Fruit fly (Drosophila melanogaster) whole organism, prepupa: Measurements from ENCODE around the gene CG9674.

Experiments used
- Blimp-1 ChIP-seq: fragments of 200-800 bp; sonication (Bioruptor generic); optimal IDR thresholded peaks from 3 replicates; lab custom pipeline; 2017; ENCODE audit warnings: missing biosample characterization, missing genetic modification characterization, mild to moderate bottlenecking, moderate library complexity, missing genetic modification reagents
- CG10669 ChIP-seq: fragments of 200-800 bp; sonication (Bioruptor generic); optimal IDR thresholded peaks from 3 replicates; lab custom pipeline; 2018; ENCODE audit warnings: missing biosample characterization, mild to moderate bottlenecking, missing genetic modification characterization, moderate library complexity
- CG16779 ChIP-seq: fragments of 200-800 bp; sonication (Bioruptor generic); optimal IDR thresholded peaks from 3 replicates; lab custom pipeline; 2017; ENCODE audit warnings: missing biosample characterization, mild to moderate bottlenecking, missing genetic modification characterization
- CG3032 ChIP-seq: fragments of 200-800 bp; optimal IDR thresholded peaks from 2 replicates; lab custom pipeline; 2019; ENCODE audit warnings: missing biosample characterization, mild to moderate bottlenecking, missing genetic modification characterization, moderate library complexity
- CG34406 ChIP-seq: fragments of 200-800 bp; sonication (Bioruptor generic); optimal IDR thresholded peaks from 3 replicates; lab custom pipeline; 2016; ENCODE audit warnings: missing biosample characterization, missing genetic modification characterization
- Eip78C ChIP-seq: fragments of 200-800 bp; sonication (Bioruptor generic); peaks from one replicate; lab custom pipeline; 2016; ENCODE audit warnings: missing biosample characterization, missing genetic modification characterization
- Eip93F ChIP-seq: fragments of 200-800 bp; sonication (Bioruptor generic); optimal IDR thresholded peaks from 2 replicates; lab custom pipeline; 2016; ENCODE audit warnings: missing biosample characterization, mild to moderate bottlenecking, missing genetic modification characterization
- OdsH ChIP-seq: fragments of 200-800 bp; sonication (Bioruptor generic); optimal IDR thresholded peaks from 3 replicates; lab custom pipeline; 2016; ENCODE audit warnings: missing biosample characterization, missing genetic modification characterization
- Sox102F ChIP-seq: fragments of 200-800 bp; sonication (Bioruptor generic); optimal IDR thresholded peaks from 2 replicates; lab custom pipeline; 2016; ENCODE audit warnings: missing biosample characterization, mild to moderate bottlenecking, missing genetic modification characterization
- topi ChIP-seq: fragments of 200-800 bp; sonication (Bioruptor generic); optimal IDR thresholded peaks from 3 replicates; lab custom pipeline; 2016; ENCODE audit warnings: missing biosample characterization, missing genetic modification characterization

DNA sequence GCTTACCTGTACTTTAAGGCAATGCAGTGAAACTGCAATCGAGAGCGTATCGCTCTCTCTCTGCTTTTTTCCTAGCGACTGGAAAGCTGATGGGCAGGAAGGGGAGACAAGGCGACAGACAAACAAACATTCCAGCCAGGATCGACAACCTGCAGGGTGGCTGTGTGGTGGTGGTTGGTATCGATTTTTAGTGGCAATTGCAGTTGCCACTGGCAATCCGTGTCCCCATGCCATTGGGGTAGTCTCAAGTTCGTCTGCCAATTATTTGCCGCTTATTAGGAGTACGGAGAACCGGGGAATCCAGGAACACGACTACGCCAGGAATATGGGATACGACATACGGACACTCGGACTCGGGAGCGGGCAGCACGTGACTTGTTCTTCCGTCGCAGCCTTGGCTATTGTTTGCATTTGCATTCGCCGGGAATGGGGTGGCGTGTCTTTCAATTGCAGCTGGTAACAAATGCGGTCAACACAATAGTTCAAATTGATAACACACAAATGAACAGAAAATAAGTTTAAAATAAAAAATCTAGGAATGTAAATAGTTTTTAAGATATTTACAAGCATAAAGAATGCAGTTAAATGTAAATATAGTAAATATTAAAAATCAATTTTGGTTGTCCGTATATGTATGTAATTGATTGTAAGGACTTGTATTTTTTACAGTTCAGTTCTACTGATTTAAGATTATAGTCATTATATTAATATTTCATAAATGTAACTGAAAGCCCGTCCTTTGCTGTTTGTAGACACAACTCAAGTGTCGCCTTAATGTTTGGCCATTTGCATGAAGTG is 60.7 kb downstream of the CG9674 start:
- no peak for TF ChIP-seq CG16779
- TF ChIP-seq CG34406 = no peak
- peak; percentile 2 for TF ChIP-seq CG3032 (tag; lab: Kevin White, UChicago)
- TF ChIP-seq Blimp-1 (GFP tag; lab: Kevin White, UChicago) = no peak
- TF ChIP-seq CG10669 (GFP tag; lab: Kevin White, UChicago) = no peak
- TF ChIP-seq OdsH (GFP tag; lab: Kevin White, UChicago) = no peak
- no peak for TF ChIP-seq topi (GFP tag; lab: Kevin White, UChicago)
- TF ChIP-seq Eip78C (GFP tag; lab: Kevin White, UChicago) = peak; percentile 68
- TF ChIP-seq Eip93F (GFP tag; lab: Kevin White, UChicago) = no peak
- no peak for TF ChIP-seq Sox102F (GFP tag; lab: Kevin White, UChicago)
